Worm (Caenorhabditis elegans) whole organism, late embryonic: ENCODE measurements around the gene C02B10.4.

ENCODE experiments used
- ceh-14 ChIP-seq: sonication (generic microtip); optimal IDR thresholded peaks from 2 replicates; lab custom pipeline; 2016; ENCODE audit warnings: missing genotype, missing genetic modification characterization, missing compliant biosample characterization
- dve-1 ChIP-seq: sonication (generic microtip); optimal IDR thresholded peaks from 2 replicates; lab custom pipeline; 2017; ENCODE audit warnings: antibody characterized with exemption, mild to moderate bottlenecking, missing genetic modification characterization, missing compliant biosample characterization
- elt-2 ChIP-seq: sonication (generic microtip); optimal IDR thresholded peaks from 2 replicates; lab custom pipeline; 2016; ENCODE audit warnings: missing genetic modification reagents, missing genetic modification characterization, missing compliant biosample characterization
- ets-4 ChIP-seq: sonication (generic microtip); optimal IDR thresholded peaks from 2 replicates; lab custom pipeline; 2016; ENCODE audit warnings: missing genetic modification characterization, missing compliant biosample characterization
- lin-11 ChIP-seq: fragments of 200-800 bp; sonication (Bioruptor generic); optimal IDR thresholded peaks from 2 replicates; lab custom pipeline; 2018; ENCODE audit warnings: mild to moderate bottlenecking, missing genetic modification characterization, missing compliant biosample characterization
- nfya-1 ChIP-seq: sonication (generic microtip); optimal IDR thresholded peaks from 2 replicates; lab custom pipeline; 2017; ENCODE audit warnings: missing genetic modification characterization, mild to moderate bottlenecking, missing compliant biosample characterization, antibody characterized with exemption, moderate library complexity
- nhr-11 ChIP-seq: fragments of 150-350 bp; optimal IDR thresholded peaks from 2 replicates; lab custom pipeline; 2014; ENCODE audit warnings: missing biosample characterization, missing genetic modification characterization
- pag-3 ChIP-seq: sonication (generic microtip); optimal IDR thresholded peaks from 2 replicates; lab custom pipeline; 2016; ENCODE audit warnings: missing compliant biosample characterization, missing genetic modification characterization, borderline replicate concordance
- pqm-1 ChIP-seq: sonication (generic microtip); optimal IDR thresholded peaks from 2 replicates; lab custom pipeline; 2016; ENCODE audit warnings: missing genetic modification characterization, missing compliant biosample characterization
- pros-1 ChIP-seq: fragments of 150-350 bp; optimal IDR thresholded peaks from 2 replicates; lab custom pipeline; 2014; ENCODE audit warnings: missing biosample characterization, missing genetic modification reagents, missing genetic modification characterization
- unc-55 ChIP-seq: sonication (generic microtip); optimal IDR thresholded peaks from 2 replicates; lab custom pipeline; 2017; ENCODE audit warnings: missing biosample characterization, missing genetic modification reagents, missing genetic modification characterization
- ztf-16 ChIP-seq: sonication (generic microtip); optimal IDR thresholded peaks from 2 replicates; lab custom pipeline; 2017; ENCODE audit warnings: missing genetic modification characterization, missing compliant biosample characterization

ce11 chrIV:5077918-5078317 lies 13.5 kb upstream of the C02B10.4 start:
- TF ChIP-seq unc-55 (GFP tag; lab: Kevin White, UChicago): peak; percentile 18
- no peak for TF ChIP-seq pqm-1 (tag; lab: Kevin White, UChicago)
- TF ChIP-seq elt-2 (tag; lab: Kevin White, UChicago): no peak
- no peak for TF ChIP-seq ceh-14 (tag; lab: Kevin White, UChicago)
- TF ChIP-seq nfya-1: peak; percentile 74
- no peak for TF ChIP-seq pros-1
- TF ChIP-seq lin-11 (tag; lab: Kevin White, UChicago): no peak
- no peak for TF ChIP-seq nhr-11 (tag; lab: Kevin White, UChicago)
- no peak for TF ChIP-seq pag-3
- no peak for TF ChIP-seq ztf-16 (tag; lab: Kevin White, UChicago)
- no peak for TF ChIP-seq ets-4
- no peak for TF ChIP-seq dve-1 (tag; lab: Kevin White, UChicago)
